Fruit fly (Drosophila melanogaster): Measurements from ENCODE around the gene Grip71.

Grip71 gene

dm6 chr2L:18693877-18694723, 14.5 kb upstream of the Grip71 start (continued):
- TF ChIP-seq caup (GFP tag; optimal IDR thresholded peaks at IDR 0.05; ENCODE audit: severe bottlenecking): peak; percentile 62
- TF ChIP-seq CG7372 (GFP tag; IDR thresholded peaks at IDR 0.05): no peak
- peak; percentile 44 for TF ChIP-seq CG18011 (GFP tag; optimal IDR thresholded peaks at IDR 0.05)
- TF ChIP-seq Abd-B (GFP tag; optimal IDR thresholded peaks at IDR 0.05): no peak
- peak; percentile 71 for TF ChIP-seq CG17361 (GFP tag; IDR thresholded peaks at IDR 0.05)
- TF ChIP-seq CG34422 (GFP tag; IDR thresholded peaks at IDR 0.05): peak; percentile 45; the same call in 1 of the 3 replicates
- peak; percentile 43; the same call in 1 of the 2 replicates for TF ChIP-seq Drgx (GFP tag; IDR thresholded peaks at IDR 0.05)
- no peak for TF ChIP-seq insv (GFP tag; optimal IDR thresholded peaks at IDR 0.05)
- TF ChIP-seq tll (GFP tag; optimal IDR thresholded peaks at IDR 0.05): no peak
- TF ChIP-seq Scr (GFP tag; IDR thresholded peaks at IDR 0.05; ENCODE audit: partially characterized antibody): 0 out of 2 replicates have a peak, but pooled peaks have one; percentile 12
- peak; percentile 68; the same call in 2 of the 3 replicates for TF ChIP-seq H15 (GFP tag; IDR thresholded peaks at IDR 0.05)
- TF ChIP-seq Doc2 (GFP tag; IDR thresholded peaks at IDR 0.05): no peak
- TF ChIP-seq H2.0 (GFP tag; IDR thresholded peaks at IDR 0.05): peak; percentile 57
- peak; percentile 44 for TF ChIP-seq CG33213 (GFP tag; optimal IDR thresholded peaks at IDR 0.05)
- TF ChIP-seq Sox102F (GFP tag; optimal IDR thresholded peaks at IDR 0.05): peak; percentile 49
- no peak for TF ChIP-seq Hr39 (optimal IDR thresholded peaks at IDR 0.05)
- no peak for TF ChIP-seq Opbp (GFP tag; IDR thresholded peaks at IDR 0.05; ENCODE audit: partially characterized antibody)
- TF ChIP-seq amos (GFP tag; IDR thresholded peaks at IDR 0.05; ENCODE audit: partially characterized antibody): no peak; the same call in 1 of the 2 replicates
- TF ChIP-seq ac (GFP tag; optimal IDR thresholded peaks at IDR 0.05): no peak
- no peak; the same call in 1 of the 2 replicates for TF ChIP-seq chm (GFP tag; IDR thresholded peaks at IDR 0.05)
- peak in 1 of 2 experiments; percentile 94 for TF ChIP-seq Eip74EF (GFP tag; optimal IDR thresholded peaks at IDR 0.05)
- peak; percentile 76 for TF ChIP-seq mam (GFP tag; optimal IDR thresholded peaks at IDR 0.05)
- peak; percentile 9 for TF ChIP-seq Atf3 (GFP tag; optimal IDR thresholded peaks at IDR 0.05)
- TF ChIP-seq abd-A (tag; optimal IDR thresholded peaks at IDR 0.05): no peak
- TF ChIP-seq wdn (GFP tag; IDR thresholded peaks at IDR 0.05): 0 out of 2 replicates have a peak, but pooled peaks have one; percentile 29
- TF ChIP-seq CG7556 (GFP tag; optimal IDR thresholded peaks at IDR 0.05): peak; percentile 70
- TF ChIP-seq NfI (GFP tag; optimal IDR thresholded peaks at IDR 0.05): peak; percentile 77
- TF ChIP-seq Fer1 (GFP tag; optimal IDR thresholded peaks at IDR 0.05): peak; percentile 59
- TF ChIP-seq Neu2 (GFP tag; optimal IDR thresholded peaks at IDR 0.05; ENCODE audit: borderline replicate concordance): no peak
- TF ChIP-seq tin (GFP tag; optimal IDR thresholded peaks at IDR 0.05): peak; percentile 47
- no peak for TF ChIP-seq Spps (tag; optimal IDR thresholded peaks at IDR 0.05)
- TF ChIP-seq Hr51 (GFP tag; optimal IDR thresholded peaks at IDR 0.05): peak; percentile 27 to 43
- TF ChIP-seq Atf6 (GFP tag; IDR thresholded peaks at IDR 0.05): peak; percentile 45; the same call in 1 of the 2 replicates
- TF ChIP-seq mld (GFP tag; IDR thresholded peaks at IDR 0.05; ENCODE audit: partially characterized antibody): no peak
- TF ChIP-seq vnd (GFP tag; IDR thresholded peaks at IDR 0.05; ENCODE audit: partially characterized antibody): no peak
- peak; percentile 59 for TF ChIP-seq CG30403 (GFP tag; optimal IDR thresholded peaks at IDR 0.05)
- peak; percentile 71 for TF ChIP-seq CG11247 (GFP tag; IDR thresholded peaks at IDR 0.05)
- TF ChIP-seq grau (tag; optimal IDR thresholded peaks at IDR 0.05): peak; percentile 46
- peak; percentile 34 for TF ChIP-seq nerfin-1 (tag; optimal IDR thresholded peaks at IDR 0.05)
- peak; percentile 55; the same call in 1 of the 2 replicates for TF ChIP-seq seq (GFP tag; IDR thresholded peaks at IDR 0.05)
- peak; percentile 2 for TF ChIP-seq CG9817 (tag; optimal IDR thresholded peaks at IDR 0.05)
- TF ChIP-seq Dbx (GFP tag; IDR thresholded peaks at IDR 0.05): peak; percentile 72; the same call in 2 of the 3 replicates
- peak; percentile 54; the same call in 1 of the 2 replicates for TF ChIP-seq sisA (GFP tag; IDR thresholded peaks at IDR 0.05)
- TF ChIP-seq rib (GFP tag; IDR thresholded peaks at IDR 0.05): peak; percentile 68
- TF ChIP-seq Rx (GFP tag; IDR thresholded peaks at IDR 0.05): peak; percentile 52
- no peak for TF ChIP-seq CG3995 (GFP tag; optimal IDR thresholded peaks at IDR 0.05)
- TF ChIP-seq MBD-R2 (GFP tag; IDR thresholded peaks at IDR 0.05): peak; percentile 60
